Worm (Caenorhabditis elegans) whole organism, L4 larva: ENCODE measurements around the gene B0250.7.

Experiments
- F49E8.2 ChIP-seq: sonication (generic microtip); optimal IDR thresholded peaks from 2 replicates; lab custom pipeline; 2016; ENCODE audit warnings: missing compliant biosample characterization, mild to moderate bottlenecking, missing genetic modification characterization, borderline replicate concordance
- nhr-237 ChIP-seq: sonication (generic microtip); optimal IDR thresholded peaks from 2 replicates; lab custom pipeline; 2017; ENCODE audit warnings: missing biosample characterization, missing genetic modification characterization
- nhr-76 ChIP-seq: fragments of 150-350 bp; optimal IDR thresholded peaks from 2 replicates; lab custom pipeline; 2014; ENCODE audit warnings: missing biosample characterization, missing genetic modification characterization
- pqm-1 ChIP-seq: sonication (generic microtip); optimal IDR thresholded peaks from 2 replicates; lab custom pipeline; 2017; ENCODE audit warnings: missing biosample characterization, missing genetic modification characterization
- ztf-11 ChIP-seq: fragments of 150-350 bp; optimal IDR thresholded peaks from 2 replicates; lab custom pipeline; 2014; ENCODE audit warnings: missing biosample characterization, missing genetic modification characterization

DNA sequence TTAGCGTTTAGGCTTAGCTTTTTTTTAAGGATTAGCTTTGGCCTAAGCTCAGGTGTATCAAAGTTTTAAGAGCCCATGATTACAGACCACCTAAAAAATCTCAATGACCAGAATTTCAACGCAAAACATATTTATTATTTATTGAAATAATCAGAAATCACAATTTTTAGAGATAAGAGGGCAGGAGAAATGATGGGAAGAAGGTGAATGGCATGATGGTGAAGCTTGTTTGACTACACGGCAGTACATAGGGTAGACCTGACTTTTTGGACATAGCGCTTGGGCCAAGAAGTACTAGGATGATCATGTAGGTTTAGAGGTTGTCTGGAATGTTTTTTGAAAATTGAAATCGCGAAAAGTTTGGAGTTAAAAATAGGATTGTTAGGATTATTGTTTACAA is 23.8 kb upstream of the B0250.7 start:
- TF ChIP-seq pqm-1 (tag; lab: Kevin White, UChicago) (peak; percentile 37), F49E8.2 (tag; lab: Kevin White, UChicago) (no peak), nhr-237 (no peak), nhr-76 (tag; lab: Kevin White, UChicago) (no peak), ztf-11 (no peak)
